Worm (Caenorhabditis elegans): ENCODE data around the gene R10E12.2.

DNA sequence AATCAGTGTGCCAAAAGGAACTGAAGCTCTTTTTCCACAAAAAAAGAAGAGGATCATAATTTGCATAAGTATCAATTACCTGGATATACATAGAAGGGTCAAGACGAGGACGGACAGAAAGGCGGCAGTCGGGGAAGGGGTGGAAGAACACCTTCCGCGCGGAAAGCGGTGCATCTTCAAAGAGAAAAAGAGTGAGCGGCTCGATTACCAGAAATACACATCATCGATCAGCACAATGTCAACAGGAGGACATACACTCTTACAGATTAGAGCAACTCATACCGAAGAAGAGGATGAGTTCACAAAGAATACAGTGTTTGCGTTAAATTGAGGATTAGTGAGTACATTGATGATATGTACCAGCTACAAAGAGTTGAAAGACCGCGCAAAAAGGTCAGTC is 4.3 kb downstream of the R10E12.2 start:
- no peak for TF ChIP-seq skn-1 (tag; optimal IDR thresholded peaks at IDR 0.05)
- TF ChIP-seq nfya-1 (tag; optimal IDR thresholded peaks at IDR 0.05; ENCODE audit: insufficient read depth) = no peak
- TF ChIP-seq fkh-10 (GFP tag; optimal IDR thresholded peaks at IDR 0.05) = no peak
- no peak for TF ChIP-seq egl-5 (tag; optimal IDR thresholded peaks at IDR 0.05)

All from whole organism, L3 larva.